Worm (Caenorhabditis elegans) whole organism, L4 larva: ENCODE measurements around the gene atln-2.

Experiments
- ceh-20 ChIP-seq: fragments of 200-800 bp; sonication (Bioruptor generic); IDR thresholded peaks from 2 replicates; pipeline ENCODE4 v1.3.6; 2022; ENCODE audit warnings: missing genetic modification reagents, missing genetic modification characterization, missing compliant biosample characterization
- ceh-32 ChIP-seq: sonication (generic microtip); optimal IDR thresholded peaks from 2 replicates; lab custom pipeline; 2016; ENCODE audit warnings: mild to moderate bottlenecking, missing genetic modification characterization, missing compliant biosample characterization; ENCODE audit not compliant: poor library complexity
- daf-12 ChIP-seq: fragments of 150-350 bp; optimal IDR thresholded peaks from 2 replicates; lab custom pipeline; 2014; ENCODE audit warnings: missing biosample characterization, missing genetic modification reagents, missing genetic modification characterization
- lir-3 ChIP-seq: sonication (generic microtip); optimal IDR thresholded peaks from 2 replicates; lab custom pipeline; 2016; ENCODE audit warnings: mild to moderate bottlenecking, missing genetic modification characterization, missing compliant biosample characterization
- nhr-237 ChIP-seq: sonication (generic microtip); optimal IDR thresholded peaks from 2 replicates; lab custom pipeline; 2017; ENCODE audit warnings: missing biosample characterization, missing genetic modification characterization
- snpc-4 ChIP-seq: fragments of 150-350 bp; optimal IDR thresholded peaks from 2 replicates; lab custom pipeline; 2014; ENCODE audit warnings: missing biosample characterization, missing genetic modification characterization
- unc-62 ChIP-seq, 3 experiments: fragments of 150-350 bp in 1 of 3; sonication (generic microtip); optimal IDR thresholded peaks in 2 of 3; peaks in 1 of 3; 1 replicate in 1 of 3; 2 replicates in 2 of 3; lab custom pipeline; 2014 to 2017; ENCODE audit warnings: missing biosample characterization in 3 of 3, missing genetic modification characterization in 3 of 3, missing genetic modification reagents in 3 of 3, missing genotype in 1 of 3
- ztf-7 ChIP-seq: fragments of 150-350 bp; optimal IDR thresholded peaks from 2 replicates; lab custom pipeline; 2014; ENCODE audit warnings: missing biosample characterization, missing genetic modification characterization

ce11 chrIV:15024426-15024825 is 43.0 kb downstream of the atln-2 start:
- no peak for TF ChIP-seq ztf-7 (tag; lab: Kevin White, UChicago)
- no peak for TF ChIP-seq daf-12 (tag; lab: Kevin White, UChicago)
- no peak for TF ChIP-seq ceh-20 (GFP tag; lab: Robert Waterston, UW)
- TF ChIP-seq unc-62 (GFP tag; optimal IDR thresholded peaks at IDR 0.05 in 1 of 2; lab: Kevin White, UChicago), result no peak
- TF ChIP-seq unc-62 (tag; optimal IDR thresholded peaks at IDR 0.05; lab: Kevin White, UChicago), result no peak
- no peak for TF ChIP-seq lir-3 (tag; lab: Kevin White, UChicago)
- no peak for TF ChIP-seq snpc-4 (tag; lab: Kevin White, UChicago)
- no peak for TF ChIP-seq nhr-237
- TF ChIP-seq ceh-32 (tag; lab: Kevin White, UChicago), result no peak
